Worm (Caenorhabditis elegans) whole organism, L2 larva: ENCODE measurements around the gene ZK121.2.

Source experiments
- C34F6.9 ChIP-seq: fragments of 150-350 bp; optimal IDR thresholded peaks from 2 replicates; lab custom pipeline; 2014; ENCODE audit warnings: missing biosample characterization, missing genetic modification characterization
- F13H6.1 ChIP-seq: sonication (generic microtip); optimal IDR thresholded peaks from 2 replicates; lab custom pipeline; 2016; ENCODE audit warnings: missing genetic modification characterization, missing compliant biosample characterization
- ama-1 ChIP-seq: fragments of 150-350 bp; optimal IDR thresholded peaks from 2 replicates; lab custom pipeline; 2018; ENCODE audit warnings: inconsistent platforms
- fos-1 ChIP-seq: fragments of 150-350 bp; optimal IDR thresholded peaks from 2 replicates; lab custom pipeline; 2014; ENCODE audit warnings: missing biosample characterization, missing genetic modification characterization
- lin-39 ChIP-seq: fragments of 150-350 bp; optimal IDR thresholded peaks from 2 replicates; lab custom pipeline; 2014; ENCODE audit warnings: missing biosample characterization, missing genetic modification reagents, missing genetic modification characterization
- lsy-2 ChIP-seq, 2 experiments: fragments of 150-350 bp in 1 of 2; sonication (generic microtip) in 1 of 2; optimal IDR thresholded peaks; 2 replicates each; lab custom pipeline; 2014 to 2017; ENCODE audit warnings: missing biosample characterization in 2 of 2, missing genetic modification characterization in 2 of 2
- mbf-1 ChIP-seq: sonication (generic microtip); optimal IDR thresholded peaks from 2 replicates; lab custom pipeline; 2017; ENCODE audit warnings: missing biosample characterization, missing genetic modification characterization
- nhr-129 ChIP-seq: fragments of 150-350 bp; optimal IDR thresholded peaks from 2 replicates; lab custom pipeline; 2014; ENCODE audit warnings: missing biosample characterization, missing genetic modification characterization
- nhr-23 ChIP-seq: fragments of 150-350 bp; optimal IDR thresholded peaks from 2 replicates; lab custom pipeline; 2014; ENCODE audit warnings: missing biosample characterization, missing genetic modification reagents, missing genetic modification characterization
- sem-4 ChIP-seq: fragments of 150-350 bp; optimal IDR thresholded peaks from 2 replicates; lab custom pipeline; 2014; ENCODE audit warnings: missing biosample characterization, missing genetic modification reagents, missing genetic modification characterization
- sma-9 ChIP-seq, 2 experiments: fragments of 150-350 bp in 1 of 2; sonication (generic microtip) in 1 of 2; optimal IDR thresholded peaks; 2 replicates each; lab custom pipeline; 2014 to 2016; ENCODE audit warnings: missing genetic modification characterization in 2 of 2, mild to moderate bottlenecking in 1 of 2, missing biosample characterization in 1 of 2, missing compliant biosample characterization in 1 of 2, missing genetic modification reagents in 1 of 2, moderate library complexity in 1 of 2
- snpc-4 ChIP-seq: fragments of 150-350 bp; optimal IDR thresholded peaks from 2 replicates; lab custom pipeline; 2014; ENCODE audit warnings: missing biosample characterization, missing genetic modification characterization
- zag-1 ChIP-seq: fragments of 150-350 bp; optimal IDR thresholded peaks from 2 replicates; lab custom pipeline; 2014; ENCODE audit warnings: missing biosample characterization, missing genetic modification characterization

The ZK121.2 gene

DNA sequence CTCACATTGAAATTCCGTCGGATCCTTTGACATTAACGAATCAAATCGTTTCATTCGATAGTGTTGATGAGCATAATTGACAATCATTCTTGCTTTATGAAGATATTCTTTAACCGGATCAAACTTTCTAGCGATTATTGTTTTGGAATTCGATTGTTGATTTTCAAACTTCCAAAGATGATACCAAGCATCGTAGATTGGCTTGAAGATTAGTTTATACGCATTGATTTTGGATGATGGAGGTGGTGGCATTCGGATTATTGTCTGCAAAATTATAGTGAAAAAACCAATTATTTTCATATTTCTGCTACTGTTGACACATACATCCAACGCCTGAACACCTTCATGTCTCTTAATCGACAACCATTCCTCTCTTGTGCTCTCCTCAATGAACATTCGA lies 46.6 kb downstream of the ZK121.2 start:
- TF ChIP-seq sma-9 (GFP tag; optimal IDR thresholded peaks at IDR 0.05; lab: Kevin White, UChicago) (no peak), sma-9 (tag; optimal IDR thresholded peaks at IDR 0.05; lab: Kevin White, UChicago) (no peak), fos-1 (tag; lab: Kevin White, UChicago) (no peak), F13H6.1 (no peak)
- TF ChIP-seq, all 48 proteins: peak for 0

DNA sequence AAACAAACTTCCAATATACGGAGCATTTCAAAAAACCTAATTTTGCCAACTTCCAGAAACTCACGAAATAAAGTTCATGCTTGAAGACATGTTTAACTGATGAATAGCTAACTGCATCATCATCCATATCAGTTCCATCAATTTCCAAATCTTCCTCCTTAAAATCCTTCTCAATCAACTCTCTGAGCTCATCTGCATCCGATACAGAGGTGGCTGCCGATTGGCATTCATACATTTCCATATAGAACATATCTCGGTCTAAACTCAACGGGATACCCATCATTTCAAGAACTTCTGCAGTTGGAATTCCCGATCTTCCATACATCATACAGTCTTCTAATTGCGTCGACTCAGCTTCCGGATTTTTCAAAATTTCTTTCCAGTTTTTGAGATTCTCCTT lies 47.9 kb downstream of the ZK121.2 start:
- no peak for TF ChIP-seq ama-1 (lab: Kevin White, UChicago)
- TF ChIP-seq lin-39 (tag; lab: Kevin White, UChicago): no peak
- TF ChIP-seq snpc-4 (tag; lab: Kevin White, UChicago): no peak
- no peak for TF ChIP-seq nhr-129 (tag; lab: Kevin White, UChicago)
- TF ChIP-seq C34F6.9: no peak
- TF ChIP-seq sem-4 (tag; lab: Kevin White, UChicago): no peak
- no peak for TF ChIP-seq nhr-23 (tag; lab: Kevin White, UChicago)
- TF ChIP-seq lsy-2 (tag; optimal IDR thresholded peaks at IDR 0.05; lab: Kevin White, UChicago): no peak
- TF ChIP-seq mbf-1 (tag; lab: Kevin White, UChicago): no peak
- TF ChIP-seq zag-1: no peak
